Fruit fly (Drosophila melanogaster) whole organism, prepupa: Measurements from ENCODE around the gene REPTOR.
A peak's percentile ranks its signal among the peaks of the same experiment; 100 is the strongest.

ENCODE experiments used
- Hr38 ChIP-seq: sonication (Bioruptor generic); optimal IDR thresholded peaks from 2 replicates; lab custom pipeline; 2016; ENCODE audit warnings: missing biosample characterization, missing genetic modification characterization
- Sox14 ChIP-seq: fragments of 200-800 bp; sonication (Bioruptor generic); optimal IDR thresholded peaks from 3 replicates; lab custom pipeline; 2016; ENCODE audit warnings: missing biosample characterization, missing genetic modification characterization
- fd85E ChIP-seq: fragments of 200-800 bp; sonication (Bioruptor generic); optimal IDR thresholded peaks from 3 replicates; lab custom pipeline; 2016; ENCODE audit warnings: missing biosample characterization, missing genetic modification characterization

DNA sequence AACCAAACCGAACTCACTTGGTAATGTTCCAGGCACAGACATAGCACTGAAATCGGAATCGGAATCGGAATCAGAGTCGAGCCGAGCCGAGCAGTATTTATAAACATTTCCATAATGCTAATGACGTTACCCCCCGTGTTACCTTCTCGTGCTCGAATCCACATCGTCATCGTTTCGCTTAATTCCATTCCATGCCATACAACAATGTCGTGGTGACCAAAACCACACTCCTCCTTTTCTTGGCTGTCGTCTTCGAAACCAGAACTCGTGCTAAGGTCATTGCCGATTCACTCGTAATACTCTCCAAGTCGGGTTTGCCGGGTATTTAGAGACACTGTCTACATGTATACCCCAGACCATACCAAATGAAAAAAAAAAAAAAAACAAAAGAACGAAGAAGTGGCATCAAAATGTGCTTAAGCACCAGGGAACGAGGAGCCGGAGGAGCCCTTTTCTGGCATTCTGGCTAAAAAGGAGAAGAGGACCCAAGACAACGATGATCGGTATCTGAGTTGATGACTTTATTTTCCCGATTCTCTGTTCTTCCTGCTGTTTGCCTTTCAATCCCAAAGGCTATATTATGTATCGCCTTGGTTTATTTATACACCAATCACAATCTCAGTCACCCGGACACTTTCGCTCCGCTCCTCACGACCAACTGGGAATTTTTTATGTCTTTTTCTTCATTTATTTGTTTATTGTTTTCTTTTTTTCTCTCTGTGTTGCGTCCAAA, 20.9 kb upstream of the REPTOR start:
- TF ChIP-seq fd85E (GFP tag; lab: Kevin White, UChicago) (no peak), Hr38 (no peak), Sox14 (GFP tag; lab: Kevin White, UChicago) (peak; percentile 60)
